Fruit fly (Drosophila melanogaster) whole organism, embryonic: ENCODE measurements around the gene CG43064.
A peak's percentile ranks its signal among the peaks of the same experiment; 100 is the strongest.

ENCODE experiments used
- Bdp1 ChIP-seq: fragments of 200-800 bp; sonication (Bioruptor generic); optimal IDR thresholded peaks from 3 replicates; lab custom pipeline; 2016; ENCODE audit warnings: missing biosample characterization, missing genetic modification characterization
- CG10147 ChIP-seq: fragments of 200-800 bp; sonication (Bioruptor generic); optimal IDR thresholded peaks from 2 replicates; lab custom pipeline; 2019; ENCODE audit warnings: missing biosample characterization, mild to moderate bottlenecking, missing genetic modification characterization, moderate library complexity
- CG11093 ChIP-seq: fragments of 200-800 bp; sonication (Bioruptor generic); IDR thresholded peaks from 3 replicates; pipeline ENCODE4 v1.3.6; 2022; ENCODE audit warnings: missing biosample characterization, missing genetic modification characterization
- CG11504 ChIP-seq: fragments of 200-800 bp; sonication (Bioruptor generic); optimal IDR thresholded peaks from 3 replicates; lab custom pipeline; 2019; ENCODE audit warnings: missing biosample characterization, mild to moderate bottlenecking, missing genetic modification characterization, moderate library complexity
- CG14965 ChIP-seq: fragments of 200-800 bp; sonication (Bioruptor generic); optimal IDR thresholded peaks from 2 replicates; lab custom pipeline; 2016; ENCODE audit warnings: missing biosample characterization, missing genetic modification characterization, borderline replicate concordance
- CG15514 ChIP-seq: fragments of 200-800 bp; sonication (Bioruptor generic); optimal IDR thresholded peaks from 3 replicates; lab custom pipeline; 2017; ENCODE audit warnings: missing biosample characterization, missing genetic modification characterization, mild to moderate bottlenecking, moderate library complexity, missing genetic modification reagents
- CG1602 ChIP-seq: fragments of 200-800 bp; sonication (Bioruptor generic); optimal IDR thresholded peaks from 3 replicates; lab custom pipeline; 2016; ENCODE audit warnings: missing biosample characterization, missing genetic modification characterization
- CG18599 ChIP-seq: fragments of 200-800 bp; sonication (Bioruptor generic); optimal IDR thresholded peaks from 3 replicates; lab custom pipeline; 2017; ENCODE audit warnings: missing biosample characterization, missing genetic modification characterization, mild to moderate bottlenecking, moderate library complexity, missing genetic modification reagents
- CG2120 ChIP-seq: fragments of 200-800 bp; sonication (Bioruptor generic); optimal IDR thresholded peaks from 3 replicates; lab custom pipeline; 2016; ENCODE audit warnings: missing biosample characterization, missing genetic modification characterization
- CG2678 ChIP-seq: fragments of 200-800 bp; sonication (Bioruptor generic); optimal IDR thresholded peaks from 3 replicates; lab custom pipeline; 2019; ENCODE audit warnings: missing biosample characterization, mild to moderate bottlenecking, missing genetic modification characterization, moderate library complexity
- CG2875 ChIP-seq: fragments of 200-800 bp; sonication (Bioruptor generic); optimal IDR thresholded peaks from 2 replicates; lab custom pipeline; 2017; ENCODE audit warnings: missing biosample characterization, mild to moderate bottlenecking, missing genetic modification characterization, missing genetic modification reagents
- CG31441 ChIP-seq: fragments of 200-800 bp; sonication (Bioruptor generic); IDR thresholded peaks from 2 replicates; pipeline ENCODE4 v1.3.6; 2022; ENCODE audit warnings: missing biosample characterization, missing genetic modification characterization
- CG5180 ChIP-seq: fragments of 200-800 bp; sonication (Bioruptor generic); optimal IDR thresholded peaks from 3 replicates; lab custom pipeline; 2017; ENCODE audit warnings: missing biosample characterization, missing genetic modification characterization, mild to moderate bottlenecking, moderate library complexity, missing genetic modification reagents
- CG6683 ChIP-seq: fragments of 200-800 bp; sonication (Bioruptor generic); optimal IDR thresholded peaks from 2 replicates; lab custom pipeline; 2017; ENCODE audit warnings: missing biosample characterization, mild to moderate bottlenecking, missing genetic modification characterization, missing genetic modification reagents
- CTCF ChIP-seq: fragments of 200-800 bp; sonication (Bioruptor generic); optimal IDR thresholded peaks from 2 replicates; lab custom pipeline; 2017; ENCODE audit warnings: missing biosample characterization, mild to moderate bottlenecking, missing genetic modification characterization, moderate library complexity
- Dll ChIP-seq: fragments of 200-800 bp; sonication (Bioruptor generic); IDR thresholded peaks from 4 replicates; pipeline ENCODE4 v1.3.6; 2022; ENCODE audit warnings: missing biosample characterization, missing genetic modification characterization; ENCODE audit not compliant: partially characterized antibody
- Dp ChIP-seq: fragments of 200-800 bp; sonication (Bioruptor generic); optimal IDR thresholded peaks from 2 replicates; lab custom pipeline; 2018; ENCODE audit warnings: missing biosample characterization, mild to moderate bottlenecking, missing genetic modification characterization, moderate library complexity
- Drgx ChIP-seq: fragments of 200-800 bp; sonication (Bioruptor generic); IDR thresholded peaks from 2 replicates; pipeline ENCODE4 v1.3.6; 2022; ENCODE audit warnings: missing biosample characterization, missing genetic modification characterization
- E2f1 ChIP-seq: fragments of 200-800 bp; sonication (Bioruptor generic); IDR thresholded peaks from 2 replicates; pipeline ENCODE4 v1.3.6; 2022; ENCODE audit warnings: missing biosample characterization, missing genetic modification characterization
- Elba2 ChIP-seq: fragments of 200-800 bp; sonication (Bioruptor generic); optimal IDR thresholded peaks from 3 replicates; lab custom pipeline; 2016; ENCODE audit warnings: missing biosample characterization, missing genetic modification characterization
- Ets65A ChIP-seq: fragments of 200-800 bp; sonication (Bioruptor generic); peaks from one replicate; lab custom pipeline; 2016; ENCODE audit warnings: missing biosample characterization, missing genetic modification characterization
- Hand ChIP-seq: fragments of 200-800 bp; sonication (Bioruptor generic); optimal IDR thresholded peaks from 2 replicates; lab custom pipeline; 2017; ENCODE audit warnings: mild to moderate bottlenecking, missing biosample characterization, missing genetic modification reagents, missing genetic modification characterization
- Hr51 ChIP-seq, 2 experiments: fragments of 200-800 bp; sonication (Bioruptor generic); optimal IDR thresholded peaks; 2 replicates in 1 of 2; 3 replicates in 1 of 2; lab custom pipeline; 2016 to 2018; ENCODE audit warnings: missing biosample characterization in 2 of 2, missing genetic modification characterization in 2 of 2, mild to moderate bottlenecking in 1 of 2, moderate library complexity in 1 of 2
- Hr78 ChIP-seq, 2 experiments: fragments of 200-800 bp in 1 of 2; fragments of >200 bp in 1 of 2; sonication (Bioruptor generic) in 1 of 2; optimal IDR thresholded peaks; 2 replicates each; lab custom pipeline; 2017 to 2019; ENCODE audit warnings: missing biosample characterization in 2 of 2, missing genetic modification characterization in 2 of 2, mild to moderate bottlenecking in 1 of 2, moderate library complexity in 1 of 2
- Lhr ChIP-seq: fragments of 200-800 bp; sonication (Bioruptor generic); optimal IDR thresholded peaks from 3 replicates; lab custom pipeline; 2017; ENCODE audit warnings: mild to moderate bottlenecking, missing biosample characterization, missing genetic modification reagents, missing genetic modification characterization
- Lim3 ChIP-seq: fragments of 200-800 bp; sonication (Bioruptor generic); IDR thresholded peaks from 2 replicates; pipeline ENCODE4 v1.3.6; 2022; ENCODE audit warnings: missing biosample characterization, missing genetic modification characterization
- Meics ChIP-seq: fragments of 200-800 bp; sonication (Bioruptor generic); optimal IDR thresholded peaks from 2 replicates; lab custom pipeline; 2017; ENCODE audit warnings: missing biosample characterization, mild to moderate bottlenecking, missing genetic modification characterization
- Oaz ChIP-seq: fragments of 200-800 bp; sonication (Bioruptor generic); IDR thresholded peaks from 2 replicates; pipeline ENCODE4 v1.3.6; 2022; ENCODE audit warnings: missing biosample characterization, missing genetic modification characterization
- Optix ChIP-seq: fragments of 200-800 bp; sonication (Bioruptor generic); IDR thresholded peaks from 3 replicates; pipeline ENCODE4 v1.3.6; 2022; ENCODE audit warnings: missing biosample characterization, missing genetic modification characterization
- Rx ChIP-seq: fragments of 200-800 bp; sonication (Bioruptor generic); IDR thresholded peaks from 2 replicates; pipeline ENCODE4 v1.3.6; 2022; ENCODE audit warnings: missing biosample characterization, missing genetic modification characterization
- Sox102F ChIP-seq: fragments of 200-800 bp; sonication (Bioruptor generic); optimal IDR thresholded peaks from 2 replicates; lab custom pipeline; 2018; ENCODE audit warnings: missing biosample characterization, mild to moderate bottlenecking, missing genetic modification characterization, moderate library complexity
- Xrp1 ChIP-seq: fragments of 200-800 bp; sonication (Bioruptor generic); IDR thresholded peaks from 2 replicates; pipeline ENCODE4 v1.3.6; 2022; ENCODE audit warnings: missing biosample characterization, missing genetic modification characterization
- bowl ChIP-seq: fragments of 200-800 bp; sonication (Bioruptor generic); IDR thresholded peaks from 2 replicates; pipeline ENCODE4 v1.3.6; 2022; ENCODE audit warnings: missing biosample characterization, missing genetic modification characterization
- btn ChIP-seq: fragments of 200-800 bp; sonication (Bioruptor generic); optimal IDR thresholded peaks from 2 replicates; lab custom pipeline; 2016; ENCODE audit warnings: missing biosample characterization, missing genetic modification characterization
- cwo ChIP-seq: fragments of 200-800 bp; sonication (Bioruptor generic); optimal IDR thresholded peaks from 3 replicates; lab custom pipeline; 2017; ENCODE audit warnings: missing biosample characterization, missing genetic modification characterization, mild to moderate bottlenecking, moderate library complexity, missing genetic modification reagents
- dimm ChIP-seq: fragments of 200-800 bp; sonication (Bioruptor generic); IDR thresholded peaks from 2 replicates; pipeline ENCODE4 v1.3.6; 2022; ENCODE audit warnings: missing biosample characterization, missing genetic modification characterization
- emc ChIP-seq: fragments of 200-800 bp; sonication (Bioruptor generic); optimal IDR thresholded peaks from 2 replicates; lab custom pipeline; 2016; ENCODE audit warnings: missing biosample characterization, missing genetic modification characterization
- en ChIP-seq: fragments of 200-800 bp; sonication (Bioruptor generic); optimal IDR thresholded peaks from 2 replicates; lab custom pipeline; 2016; ENCODE audit warnings: missing biosample characterization, missing genetic modification characterization
- esg ChIP-seq: fragments of 200-800 bp; sonication (Bioruptor generic); conservative IDR thresholded peaks from 2 replicates; pipeline ENCODE4 v1.3.6; 2022; ENCODE audit warnings: missing biosample characterization, missing genetic modification characterization
- gce ChIP-seq: fragments of 200-800 bp; sonication (Bioruptor generic); IDR thresholded peaks from 3 replicates; pipeline ENCODE4 v1.3.6; 2022; ENCODE audit warnings: missing biosample characterization, missing genetic modification characterization
- gcm2 ChIP-seq: fragments of 200-800 bp; sonication (Bioruptor generic); optimal IDR thresholded peaks from 2 replicates; lab custom pipeline; 2016; ENCODE audit warnings: missing biosample characterization, missing genetic modification characterization
- gem ChIP-seq: fragments of 200-800 bp; sonication (Bioruptor generic); optimal IDR thresholded peaks from 2 replicates; lab custom pipeline; 2019; ENCODE audit warnings: missing biosample characterization, mild to moderate bottlenecking, missing genetic modification characterization, moderate library complexity
- grau ChIP-seq: fragments of 200-800 bp; optimal IDR thresholded peaks from 3 replicates; lab custom pipeline; 2019; ENCODE audit warnings: missing biosample characterization, mild to moderate bottlenecking, missing genetic modification characterization, moderate library complexity
- insv ChIP-seq, 2 experiments: fragments of 200-800 bp; sonication (Bioruptor generic); optimal IDR thresholded peaks; 3 replicates each; lab custom pipeline; 2016 to 2018; ENCODE audit warnings: missing biosample characterization in 2 of 2, missing genetic modification characterization in 2 of 2
- knrl ChIP-seq: fragments of 200-800 bp; sonication (Bioruptor generic); IDR thresholded peaks from 3 replicates; pipeline ENCODE4 v1.3.6; 2022; ENCODE audit warnings: missing biosample characterization, missing genetic modification characterization; ENCODE audit not compliant: partially characterized antibody
- lov ChIP-seq, 2 experiments: fragments of 200-800 bp in 1 of 2; fragments of >200 bp in 1 of 2; sonication (Bioruptor generic) in 1 of 2; IDR thresholded peaks in 1 of 2; optimal IDR thresholded peaks in 1 of 2; 2 replicates in 1 of 2; 3 replicates in 1 of 2; pipeline versions ENCODE4 v1.3.6 to Lab custom; 2017 to 2022; ENCODE audit warnings: missing biosample characterization in 1 of 2, missing genetic modification characterization in 1 of 2
- onecut ChIP-seq: fragments of 200-800 bp; sonication (Bioruptor generic); IDR thresholded peaks from 2 replicates; pipeline ENCODE4 v1.3.6; 2022; ENCODE audit warnings: missing biosample characterization, missing genetic modification characterization
- row ChIP-seq: fragments of 200-800 bp; sonication (Bioruptor generic); IDR thresholded peaks from 3 replicates; pipeline ENCODE4 v1.3.6; 2022; ENCODE audit warnings: missing biosample characterization, missing genetic modification characterization
- sens ChIP-seq: fragments of 200-800 bp; sonication (Bioruptor generic); peaks from one replicate; lab custom pipeline; 2016; ENCODE audit warnings: missing biosample characterization, missing genetic modification characterization
- shn ChIP-seq: fragments of 200-800 bp; sonication (Bioruptor generic); optimal IDR thresholded peaks from 3 replicates; lab custom pipeline; 2016; ENCODE audit warnings: missing biosample characterization, missing genetic modification characterization
- sima ChIP-seq: fragments of 200-800 bp; sonication (Bioruptor generic); optimal IDR thresholded peaks from 2 replicates; lab custom pipeline; 2016; ENCODE audit warnings: missing biosample characterization, missing genetic modification characterization

The CG43064 gene

dm6 chr3L:11876036-11876435 lies 39.5 kb upstream of the CG43064 start (continued):
- TF ChIP-seq gce (GFP tag; lab: Robert Waterston, UW) (no peak), Ets65A (GFP tag; lab: Kevin White, UChicago) (peak; percentile 66), lov (optimal IDR thresholded peaks at IDR 0.05; lab: Kevin White, UChicago) (no peak), lov (GFP tag; IDR thresholded peaks at IDR 0.05; lab: Robert Waterston, UW) (0 out of 3 replicates have a peak, but pooled peaks have one; percentile 32), Dp (GFP tag; lab: Kevin White, UChicago) (no peak), Optix (GFP tag; lab: Robert Waterston, UW) (no peak), CG31441 (GFP tag; lab: Robert Waterston, UW) (no peak), Bdp1 (GFP tag; lab: Kevin White, UChicago) (no peak), CG2875 (GFP tag; lab: Kevin White, UChicago) (no peak), E2f1 (GFP tag; lab: Robert Waterston, UW) (no peak), CG5180 (no peak), Xrp1 (GFP tag; lab: Robert Waterston, UW) (no peak), emc (GFP tag; lab: Kevin White, UChicago) (no peak), Hand (GFP tag; lab: Kevin White, UChicago) (no peak), sima (no peak), Sox102F (GFP tag; lab: Kevin White, UChicago) (no peak), CG11093 (GFP tag; lab: Robert Waterston, UW) (no peak), Drgx (no peak), CG14965 (peak; percentile 88), CG6683 (GFP tag; lab: Kevin White, UChicago) (no peak), insv (GFP tag; optimal IDR thresholded peaks at IDR 0.05; lab: Kevin White, UChicago) (peak in 1 of 2 experiments; percentile 80), CG2678 (no peak), Lhr (GFP tag; lab: Kevin White, UChicago) (no peak), CTCF (peak; percentile 85), knrl (GFP tag; lab: Robert Waterston, UW) (no peak), grau (no peak), onecut (GFP tag; lab: Robert Waterston, UW) (peak; percentile 17; the same call in 1 of the 2 replicates), dimm (no peak), bowl (no peak), CG1602 (no peak), en (GFP tag; lab: Kevin White, UChicago) (no peak)

dm6 chr3L:11874758-11875157 lies 38.2 kb upstream of the CG43064 start:
- no peak for TF ChIP-seq Elba2 (GFP tag; lab: Kevin White, UChicago)
- peak; percentile 4 for TF ChIP-seq gem
- TF ChIP-seq Hr51 (GFP tag; optimal IDR thresholded peaks at IDR 0.05; lab: Kevin White, UChicago): peak in 1 of 2 experiments; percentile 25
- no peak for TF ChIP-seq Dll (GFP tag; lab: Robert Waterston, UW)
- TF ChIP-seq esg: 0 out of 2 replicates have a peak, but pooled peaks have one; percentile 10
- TF ChIP-seq row (GFP tag; lab: Robert Waterston, UW): peak; percentile 41; the same call in 1 of the 3 replicates
- TF ChIP-seq btn: no peak
- peak; percentile 0 for TF ChIP-seq CG11504 (tag; lab: Kevin White, UChicago)
- no peak for TF ChIP-seq CG10147 (GFP tag; lab: Kevin White, UChicago)
- TF ChIP-seq gcm2: no peak
- TF ChIP-seq sens (GFP tag; lab: Kevin White, UChicago): peak; percentile 8
- TF ChIP-seq CG2120: peak; percentile 17
- peak; percentile 22 for TF ChIP-seq CG2678
- TF ChIP-seq CG15514 (GFP tag; lab: Kevin White, UChicago): peak; percentile 20
- peak; percentile 53 for TF ChIP-seq CG18599 (GFP tag; lab: Kevin White, UChicago)
- TF ChIP-seq Rx (GFP tag; lab: Robert Waterston, UW): no peak
- peak; percentile 21 for TF ChIP-seq Meics (GFP tag; lab: Kevin White, UChicago)
- no peak for TF ChIP-seq Lim3 (GFP tag; lab: Robert Waterston, UW)
- TF ChIP-seq Oaz (GFP tag; lab: Robert Waterston, UW): no peak
- no peak for TF ChIP-seq shn (GFP tag; lab: Kevin White, UChicago)
- TF ChIP-seq cwo (GFP tag; lab: Kevin White, UChicago): peak; percentile 8
- TF ChIP-seq Hr78 (GFP tag; optimal IDR thresholded peaks at IDR 0.05; lab: Kevin White, UChicago): no peak
- peak; percentile 63 for TF ChIP-seq Ets65A (GFP tag; lab: Kevin White, UChicago)
